Fruit fly (Drosophila melanogaster): ENCODE results near the gene CG7457.

Gene CG7457

dm6 chr3L:7695554-7695953, 30.7 kb downstream of the CG7457 start, which contains the start of gene CG44195:
TSS of gene CG44195 (minus strand) at chr3L:7695654.
- TF ChIP-seq zen (tag; optimal IDR thresholded peaks at IDR 0.05) (no peak), gce (GFP tag; IDR thresholded peaks at IDR 0.05) (no peak), nerfin-1 (tag; optimal IDR thresholded peaks at IDR 0.05) (no peak), yki (optimal IDR thresholded peaks at IDR 0.05) (no peak), ewg (GFP tag; optimal IDR thresholded peaks at IDR 0.05) (no peak), mam (GFP tag; optimal IDR thresholded peaks at IDR 0.05) (no peak), D19A (tag; optimal IDR thresholded peaks at IDR 0.05) (no peak), disco-r (GFP tag; optimal IDR thresholded peaks at IDR 0.05) (no peak)
